Fruit fly (Drosophila melanogaster) Kc167 (cell line): Measurements from ENCODE around the gene CG12877.

Experiments
- Myc ChIP-seq: fragments of >200 bp; optimal IDR thresholded peaks from 2 replicates; lab custom pipeline; 2017; ENCODE audit warnings: missing external identifiers
- Sin3A ChIP-seq: fragments of >200 bp; optimal IDR thresholded peaks from 2 replicates; lab custom pipeline; 2018; ENCODE audit warnings: missing external identifiers
- h ChIP-seq: fragments of >200 bp; optimal IDR thresholded peaks from 3 replicates; lab custom pipeline; 2018; ENCODE audit warnings: missing external identifiers
- insv ChIP-seq: fragments of >200 bp; optimal IDR thresholded peaks from 3 replicates; lab custom pipeline; 2018; ENCODE audit warnings: missing external identifiers
- psq ChIP-seq: fragments of >200 bp; optimal IDR thresholded peaks from 2 replicates; lab custom pipeline; 2017; ENCODE audit warnings: missing external identifiers
- ttk ChIP-seq: sonication (Bioruptor generic); optimal IDR thresholded peaks from 2 replicates; lab custom pipeline; 2017; ENCODE audit warnings: missing external identifiers

Gene CG12877

DNA sequence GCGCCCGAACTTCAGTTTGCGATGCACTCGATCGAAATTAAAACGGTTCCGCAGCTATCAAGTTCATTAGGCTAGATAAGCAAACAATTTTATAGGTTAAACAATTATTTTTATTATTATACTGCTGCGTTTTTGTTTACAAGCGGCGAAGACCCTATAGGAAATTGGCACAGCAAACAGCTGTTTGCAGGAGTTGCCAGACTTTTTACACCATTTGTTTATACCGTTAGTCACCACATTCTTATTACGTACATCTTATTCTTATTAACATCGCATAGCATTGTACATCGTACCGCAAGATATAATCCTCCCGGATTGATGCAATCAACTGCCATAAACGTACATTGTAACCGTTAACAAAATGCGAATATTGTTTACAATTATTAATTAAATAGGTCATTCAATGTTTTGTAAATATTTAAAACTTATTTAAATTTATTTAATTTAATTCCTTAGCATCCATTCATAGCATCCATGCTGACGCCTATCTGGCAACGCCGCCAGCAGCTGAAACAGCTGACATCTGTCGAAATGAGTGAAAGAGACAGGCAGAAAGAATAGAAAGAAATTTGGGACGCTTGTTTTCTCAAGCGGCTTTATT, at the start of gene CG12877, which contains the start of gene CROT:
TSS of gene CG12877 (plus strand) at position 520 of the 601 bp plus-strand sequence.
TSS of gene CROT (minus strand) at position 171 of the 601 bp plus-strand sequence.
- TF ChIP-seq ttk (lab: Kevin White, UChicago) (no peak), insv (lab: Kevin White, UChicago) (no peak), h (no peak), Sin3A (no peak), Myc (lab: Kevin White, UChicago) (no peak), psq (no peak)

DNA sequence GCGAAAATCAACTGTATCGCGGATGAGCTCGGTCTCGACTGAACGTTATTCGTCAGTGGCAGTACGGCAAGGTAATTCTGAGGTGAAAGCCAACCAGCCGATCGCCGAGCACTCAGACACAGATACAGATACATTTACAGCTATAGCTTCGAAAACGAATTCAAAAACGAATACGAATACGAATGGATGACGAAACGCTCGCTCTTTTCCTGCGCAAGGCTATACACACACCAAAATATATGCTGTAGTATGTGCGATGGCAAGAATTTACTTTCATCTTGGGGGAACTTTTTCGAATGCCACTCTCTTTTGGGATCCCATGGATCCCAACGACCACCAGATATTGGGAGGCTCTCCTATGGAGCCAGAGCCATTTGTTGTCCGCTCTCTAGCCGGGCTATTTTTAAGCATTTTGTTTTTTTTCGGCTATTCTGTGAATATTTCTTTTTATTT, 46.7 kb upstream of the CG12877 start, which contains the start of gene Mlc1:
TSS of gene Mlc1 (minus strand) at position 51 of the 453 bp plus-strand sequence.
- no peak for TF ChIP-seq Myc (lab: Kevin White, UChicago)
- no peak for TF ChIP-seq ttk (lab: Kevin White, UChicago)
- TF ChIP-seq psq = no peak
- no peak for TF ChIP-seq Sin3A
- TF ChIP-seq h = no peak
- no peak for TF ChIP-seq insv (lab: Kevin White, UChicago)

DNA sequence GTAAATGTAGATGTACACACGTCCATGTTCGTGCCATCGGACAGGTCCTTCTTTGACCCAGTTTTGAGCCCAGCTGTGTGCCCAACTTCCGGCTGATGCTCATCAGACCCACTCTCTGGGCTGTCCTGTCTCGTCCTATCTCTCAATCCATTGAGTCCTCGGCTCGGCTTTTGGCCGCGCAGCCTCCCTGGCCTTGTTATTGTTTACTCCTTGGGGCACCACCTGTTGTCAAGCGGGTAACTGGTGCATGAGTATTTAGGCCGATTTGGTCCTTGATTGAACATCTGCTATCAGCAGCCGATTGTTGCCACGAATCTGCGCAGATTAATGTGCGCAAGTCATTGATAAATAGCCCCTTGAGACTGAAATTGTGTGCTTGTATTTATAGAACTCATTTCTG, 45.5 kb upstream of the CG12877 start:
- no peak for TF ChIP-seq Myc (lab: Kevin White, UChicago)
- TF ChIP-seq ttk (lab: Kevin White, UChicago) = no peak
- no peak for TF ChIP-seq psq
- TF ChIP-seq Sin3A = no peak
- no peak for TF ChIP-seq h
- no peak for TF ChIP-seq insv (lab: Kevin White, UChicago)

DNA sequence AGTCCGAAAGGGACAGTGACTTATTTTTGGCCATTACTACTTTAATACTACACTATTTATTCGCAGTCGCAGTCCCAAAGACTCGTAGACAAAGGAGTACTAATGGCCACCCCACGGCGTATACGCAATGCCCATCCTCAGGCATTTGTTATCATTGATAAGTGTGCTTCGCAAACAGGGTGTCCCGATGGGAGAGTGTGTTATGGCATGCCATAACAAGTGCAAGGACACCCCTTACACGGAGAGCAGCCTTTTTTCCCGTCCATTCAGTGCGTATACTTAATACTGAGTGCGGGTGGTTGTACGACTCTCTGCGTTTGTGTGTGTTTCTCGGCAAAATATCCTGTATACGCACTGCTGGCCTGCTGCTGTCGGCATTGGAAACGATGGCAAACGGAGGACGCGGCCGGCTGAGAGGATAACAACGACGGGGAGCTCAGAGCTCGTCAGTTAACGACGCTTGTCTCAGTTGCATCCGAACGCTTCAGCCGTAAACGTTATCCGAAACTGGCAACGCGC, 44.9 kb upstream of the CG12877 start, which contains the start of gene unc80:
TSS of gene unc80 (plus strand) at position 469 of the 519 bp plus-strand sequence.
- TF ChIP-seq insv (lab: Kevin White, UChicago) (no peak), ttk (lab: Kevin White, UChicago) (no peak), Myc (lab: Kevin White, UChicago) (no peak), h (no peak), psq (no peak), Sin3A (no peak)

DNA sequence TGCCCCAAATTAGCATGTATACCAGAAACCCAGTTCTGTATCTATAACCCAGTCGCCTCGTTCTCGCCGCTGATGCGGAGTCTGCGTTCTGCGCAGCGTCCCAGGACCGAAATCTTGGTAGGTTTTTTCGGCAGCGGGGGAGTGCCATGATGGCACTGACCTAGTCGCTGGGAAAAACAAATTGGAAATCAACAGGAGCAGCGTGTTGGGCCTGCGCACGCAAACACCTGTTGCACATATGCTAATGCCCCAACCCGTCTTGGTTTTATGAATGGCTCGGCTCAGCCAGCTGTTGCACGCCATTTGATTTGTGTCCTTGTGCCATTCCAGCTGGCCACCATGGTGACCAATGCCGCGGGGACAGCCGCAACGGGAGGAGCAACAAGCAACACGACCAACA, 44.0 kb upstream of the CG12877 start:
- TF ChIP-seq ttk (lab: Kevin White, UChicago) (no peak), h (no peak), psq (no peak), Myc (lab: Kevin White, UChicago) (no peak), Sin3A (no peak), insv (lab: Kevin White, UChicago) (no peak)

DNA sequence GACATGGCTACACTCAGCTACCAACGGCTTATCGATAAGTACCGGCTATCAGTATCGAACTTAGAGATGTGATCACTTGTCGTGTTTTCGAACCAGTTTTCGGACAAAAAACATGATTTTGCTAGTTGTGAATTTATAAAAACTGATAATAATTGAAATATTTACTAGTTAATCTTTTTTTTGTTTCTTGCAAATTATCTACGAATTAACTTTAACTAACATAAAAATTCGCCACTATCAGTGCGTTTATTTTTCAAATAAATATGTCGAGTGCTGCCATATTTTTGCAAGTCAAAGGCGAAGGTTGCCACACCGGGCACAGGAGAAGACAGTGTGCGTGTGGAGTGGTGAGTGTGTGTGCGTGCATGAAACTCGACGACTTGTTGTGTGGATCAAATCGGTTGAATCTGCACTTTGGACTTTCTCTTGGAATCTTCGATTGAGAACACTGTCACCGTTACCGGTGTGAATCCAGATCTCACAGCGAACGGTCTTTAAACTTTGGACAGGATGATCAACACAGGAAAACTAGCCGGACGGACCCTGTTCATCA, 29.6 kb upstream of the CG12877 start, which contains the start of gene Hsdl2:
TSS of gene Hsdl2 (plus strand) at position 349 of the 553 bp plus-strand sequence.
- TF ChIP-seq insv (lab: Kevin White, UChicago) (no peak), psq (no peak), ttk (lab: Kevin White, UChicago) (no peak), h (no peak), Sin3A (no peak), Myc (lab: Kevin White, UChicago) (no peak)

DNA sequence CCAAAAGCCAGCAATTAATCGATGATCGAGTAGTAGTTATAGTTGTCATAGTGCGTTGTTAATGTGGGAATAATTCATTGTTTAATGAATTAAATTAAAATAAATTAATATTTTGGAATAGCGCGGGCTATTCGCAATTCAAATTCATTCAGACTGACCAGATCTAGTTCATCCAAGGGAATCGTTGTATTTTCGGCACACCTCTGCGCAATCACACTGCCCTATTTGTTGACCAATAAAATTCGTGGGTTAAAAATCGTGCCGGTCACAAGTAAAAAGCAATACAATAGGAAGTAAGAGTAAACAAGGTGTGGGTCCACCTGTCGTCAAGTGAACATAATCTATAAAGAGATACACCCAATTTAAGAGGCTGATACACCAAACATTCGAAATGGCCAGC, 27.9 kb upstream of the CG12877 start, which contains the start of gene CG12883:
TSS of gene CG12883 (plus strand) at position 273 of the 400 bp plus-strand sequence.
- TF ChIP-seq ttk (lab: Kevin White, UChicago) (no peak), psq (no peak)

DNA sequence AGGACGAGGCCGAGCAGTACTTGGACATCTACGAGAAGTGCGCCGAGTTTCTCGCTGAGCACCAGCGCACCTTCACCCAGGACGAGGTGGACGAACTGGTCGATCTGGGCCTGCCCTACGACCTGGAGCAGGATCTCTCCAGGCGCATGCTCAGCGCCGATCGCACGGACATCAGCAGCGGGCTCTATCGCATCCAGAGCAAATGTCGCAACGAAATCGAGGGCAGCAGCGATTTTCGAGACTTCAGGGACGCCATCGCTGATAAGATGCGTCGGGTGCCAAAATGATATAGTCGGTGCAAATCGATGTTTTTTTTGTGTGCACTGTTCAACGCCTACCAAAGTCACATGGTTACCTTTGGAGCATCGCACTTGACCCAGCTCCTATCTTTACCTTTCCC, 27.2 kb upstream of the CG12877 start:
- TF ChIP-seq Sin3A = no peak

DNA sequence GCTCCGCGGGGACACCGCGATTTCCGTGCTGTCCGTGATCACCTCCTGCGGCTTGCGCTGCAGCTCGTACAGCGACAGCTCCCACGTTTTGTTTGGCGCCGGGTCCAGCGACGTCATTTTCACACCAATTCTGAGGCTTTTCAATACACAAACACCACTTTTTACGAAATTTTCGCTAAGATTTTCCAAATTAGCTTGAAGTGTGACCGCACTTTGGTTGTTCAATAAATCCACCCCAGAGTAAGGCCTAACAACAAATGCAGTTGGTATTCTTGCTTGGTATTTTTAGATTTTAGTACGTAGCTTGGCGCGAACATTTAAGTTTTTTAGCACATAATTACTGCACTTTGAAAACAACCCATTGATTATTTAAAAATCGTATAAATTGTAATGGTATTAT, 25.1 kb upstream of the CG12877 start, which contains the start of gene Sce:
TSS of gene Sce (minus strand) at position 231 of the 400 bp plus-strand sequence.
- TF ChIP-seq Myc (lab: Kevin White, UChicago) = no peak
- no peak for TF ChIP-seq Sin3A

DNA sequence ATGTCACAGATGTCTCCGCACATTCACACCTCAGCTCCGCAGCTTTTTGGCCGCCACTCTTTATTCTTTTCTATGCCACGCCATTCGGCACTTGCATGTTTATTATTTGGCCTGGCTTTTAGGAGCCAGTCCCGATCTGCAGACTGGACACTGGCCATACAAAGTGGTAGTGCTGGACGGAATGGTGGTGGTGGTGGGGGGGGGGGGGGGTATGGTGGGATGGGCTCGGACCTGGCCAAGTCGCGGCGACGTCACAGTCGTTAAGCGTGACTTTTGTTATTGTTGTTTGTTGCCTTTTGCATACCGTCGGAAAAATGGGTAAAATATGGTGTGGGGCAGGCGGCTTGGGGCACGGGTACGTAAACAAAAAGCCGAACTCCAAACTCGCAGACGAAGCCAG, 21.8 kb upstream of the CG12877 start:
- no peak for TF ChIP-seq h
- no peak for TF ChIP-seq Sin3A
- TF ChIP-seq Myc (lab: Kevin White, UChicago) = no peak

DNA sequence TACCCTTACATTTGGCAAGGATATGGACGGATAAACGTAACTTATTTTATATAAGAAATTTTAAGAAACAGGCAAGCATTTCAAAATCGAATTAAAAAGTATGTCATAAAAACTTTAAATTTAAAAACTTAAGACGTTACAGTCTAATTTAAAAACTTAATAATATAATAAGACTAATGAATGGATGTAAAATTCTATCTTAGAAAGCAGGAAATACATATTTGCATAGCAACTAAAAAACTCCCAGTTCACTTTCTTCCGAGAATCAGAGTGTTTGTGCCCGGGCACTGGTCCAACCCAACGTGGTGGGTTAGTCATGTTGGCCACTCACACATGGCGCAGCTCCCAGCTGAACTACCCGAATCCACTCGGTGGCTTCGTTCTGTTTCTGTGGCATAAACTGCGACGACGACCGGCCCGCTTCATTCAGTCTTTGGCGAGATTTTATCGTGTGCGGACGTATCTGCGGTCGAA, 21.3 kb upstream of the CG12877 start, which contains the start of gene CG12880:
TSS of gene CG12880 (plus strand) at position 424 of the 474 bp plus-strand sequence.
- TF ChIP-seq insv (lab: Kevin White, UChicago) = no peak

DNA sequence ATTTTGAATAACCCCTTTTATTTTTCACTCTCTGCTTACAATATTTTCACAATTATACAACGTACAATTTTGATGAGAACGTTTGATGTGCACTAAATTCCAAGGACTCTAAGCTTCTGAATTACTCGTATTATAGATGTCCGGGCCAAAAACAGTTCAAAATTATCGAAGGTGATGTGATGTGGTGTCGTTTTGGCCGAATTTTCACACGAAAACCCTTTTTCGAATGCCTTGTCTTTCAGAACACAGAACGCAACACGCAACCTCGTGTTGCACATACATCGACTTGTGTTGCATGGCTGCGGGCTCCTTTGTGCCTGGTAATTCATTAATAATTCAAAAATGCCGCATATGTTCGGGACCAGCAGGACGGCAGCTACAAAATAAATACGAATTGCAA, 18.9 kb upstream of the CG12877 start, which contains the start of gene CG31055:
TSS of gene CG31055 (minus strand) at position 101 of the 400 bp plus-strand sequence.
- no peak for TF ChIP-seq psq
- TF ChIP-seq h = no peak
- TF ChIP-seq ttk (lab: Kevin White, UChicago) = no peak
- TF ChIP-seq Myc (lab: Kevin White, UChicago) = no peak
- no peak for TF ChIP-seq insv (lab: Kevin White, UChicago)
- no peak for TF ChIP-seq Sin3A

DNA sequence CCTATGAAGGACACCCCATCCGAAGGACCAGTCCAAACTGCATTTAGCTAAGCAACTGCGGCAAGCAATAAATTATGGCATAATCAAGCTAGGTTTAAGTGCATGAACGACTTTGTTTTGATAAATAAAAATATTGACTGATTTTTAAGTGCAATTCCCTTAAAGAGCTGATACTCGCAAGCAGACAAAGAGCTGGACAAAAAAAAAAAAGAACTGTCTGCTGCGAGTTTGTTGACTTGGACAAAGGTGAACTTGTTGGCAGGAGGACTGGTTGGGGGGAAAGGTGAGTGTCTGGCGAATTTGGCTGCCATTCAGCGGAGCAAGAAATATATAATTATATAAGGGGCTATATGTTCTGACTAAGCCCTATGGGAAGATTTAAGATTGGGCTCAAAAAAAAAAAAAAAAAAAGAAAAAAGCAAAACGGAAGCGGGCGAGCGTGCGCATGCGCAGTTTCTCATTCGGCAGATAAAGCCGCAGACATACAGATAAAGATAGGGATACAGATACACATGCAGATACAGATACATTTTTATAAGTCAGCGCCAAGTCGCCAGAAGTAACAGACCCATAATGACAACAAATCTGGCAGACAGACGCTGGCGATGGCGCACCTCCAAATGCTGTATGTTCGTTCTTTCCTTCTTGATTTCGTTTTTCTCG, 14.1 kb upstream of the CG12877 start:
- TF ChIP-seq h (no peak), Sin3A (no peak), ttk (lab: Kevin White, UChicago) (no peak), insv (lab: Kevin White, UChicago) (no peak), Myc (lab: Kevin White, UChicago) (no peak), psq (no peak)
